Worm (Caenorhabditis elegans) whole organism, midembryonic: ENCODE data around the gene F46C5.2.

Experiments used
- T22C8.4 ChIP-seq: fragments of 200-800 bp; sonication (Bioruptor generic); IDR thresholded peaks from 2 replicates; pipeline ENCODE4 v1.3.6; 2022; ENCODE audit warnings: missing genetic modification characterization, missing compliant biosample characterization
- cog-1 ChIP-seq: sonication (generic microtip); optimal IDR thresholded peaks from 2 replicates; lab custom pipeline; 2016; ENCODE audit warnings: missing genetic modification characterization, missing compliant biosample characterization
- flt-1 ChIP-seq: fragments of 200-800 bp; sonication (Bioruptor generic); IDR thresholded peaks from 2 replicates; pipeline ENCODE4 v1.3.6; 2022; ENCODE audit warnings: missing genetic modification characterization, missing compliant biosample characterization
- klf-2 ChIP-seq: fragments of 200-800 bp; sonication (Bioruptor generic); conservative IDR thresholded peaks from 2 replicates; pipeline ENCODE4 v1.3.6; 2022; ENCODE audit warnings: missing genetic modification reagents, missing genetic modification characterization, missing compliant biosample characterization
- med-1 ChIP-seq: sonication (generic microtip); optimal IDR thresholded peaks from 2 replicates; lab custom pipeline; 2017; ENCODE audit warnings: missing genetic modification characterization, mild to moderate bottlenecking, missing compliant biosample characterization, antibody characterized with exemption, missing genetic modification reagents; ENCODE audit not compliant: insufficient read depth
- ref-1 ChIP-seq: fragments of 200-800 bp; sonication (Bioruptor generic); conservative IDR thresholded peaks from 2 replicates; pipeline ENCODE4 v1.3.6; 2022; ENCODE audit warnings: missing genetic modification reagents, missing genetic modification characterization, missing compliant biosample characterization
- tab-1 ChIP-seq: fragments of 200-800 bp; sonication (Bioruptor generic); IDR thresholded peaks from 2 replicates; pipeline ENCODE4 v1.3.6; 2022; ENCODE audit warnings: missing genetic modification characterization, missing compliant biosample characterization
- ztf-23 ChIP-seq: fragments of 200-800 bp; sonication (Bioruptor generic); IDR thresholded peaks from 2 replicates; pipeline ENCODE4 v1.3.6; 2022; ENCODE audit warnings: missing genetic modification reagents, missing genetic modification characterization, missing compliant biosample characterization
- ztf-29 ChIP-seq: fragments of 200-800 bp; sonication (Bioruptor generic); IDR thresholded peaks from 2 replicates; pipeline ENCODE4 v1.3.6; 2022; ENCODE audit warnings: missing genetic modification reagents, missing genetic modification characterization, missing compliant biosample characterization

Gene F46C5.2

ce11 chrII:8829189-8829588, at the start of gene F46C5.2:
Gene F46C5.2, minus strand, starts transcription at chrII:8829289.
- TF ChIP-seq cog-1 (tag; lab: Kevin White, UChicago) (no peak), klf-2 (GFP tag; lab: Robert Waterston, UW) (no peak), flt-1 (GFP tag; lab: Robert Waterston, UW) (no peak), ref-1 (GFP tag; lab: Robert Waterston, UW) (no peak), tab-1 (GFP tag; lab: Robert Waterston, UW) (no peak), ztf-23 (no peak), T22C8.4 (no peak), med-1 (GFP tag; lab: Kevin White, UChicago) (no peak), ztf-29 (no peak)

- TF ChIP-seq ztf-29 (no peak), tab-1 (GFP tag; lab: Robert Waterston, UW) (no peak), cog-1 (tag; lab: Kevin White, UChicago) (no peak), klf-2 (GFP tag; lab: Robert Waterston, UW) (no peak)
Measured at ce11 chrII:8878528-8878927, 49.4 kb upstream of the F46C5.2 start.

ce11 chrII:8877032-8877985, 48.2 kb upstream of the F46C5.2 start:
- TF ChIP-seq T22C8.4 (0 out of 2 replicates have a peak, but pooled peaks have one; percentile 5), klf-2 (GFP tag; lab: Robert Waterston, UW) (no peak), tab-1 (GFP tag; lab: Robert Waterston, UW) (no peak)

ce11 chrII:8873842-8874241, 44.8 kb upstream of the F46C5.2 start, which contains the start of gene T07D4.2:
Gene T07D4.2, minus strand, starts transcription at chrII:8873942.
- TF ChIP-seq med-1 (GFP tag; lab: Kevin White, UChicago) (no peak), ztf-29 (no peak), ref-1 (GFP tag; lab: Robert Waterston, UW) (no peak), tab-1 (GFP tag; lab: Robert Waterston, UW) (no peak), T22C8.4 (no peak), ztf-23 (no peak), cog-1 (tag; lab: Kevin White, UChicago) (no peak), klf-2 (GFP tag; lab: Robert Waterston, UW) (no peak), flt-1 (GFP tag; lab: Robert Waterston, UW) (no peak)

- no peak for TF ChIP-seq med-1 (GFP tag; lab: Kevin White, UChicago)
- no peak for TF ChIP-seq T22C8.4
- TF ChIP-seq klf-2 (GFP tag; lab: Robert Waterston, UW), result no peak
- TF ChIP-seq ztf-29, result no peak
- no peak for TF ChIP-seq ztf-23
- TF ChIP-seq cog-1 (tag; lab: Kevin White, UChicago), result no peak
- no peak for TF ChIP-seq ref-1 (GFP tag; lab: Robert Waterston, UW)
- TF ChIP-seq tab-1 (GFP tag; lab: Robert Waterston, UW), result no peak
- no peak for TF ChIP-seq flt-1 (GFP tag; lab: Robert Waterston, UW)
Measured at ce11 chrII:8866844-8867243, 37.8 kb upstream of the F46C5.2 start.

- TF ChIP-seq T22C8.4 (no peak), ztf-29 (no peak), cog-1 (tag; lab: Kevin White, UChicago) (no peak), med-1 (GFP tag; lab: Kevin White, UChicago) (no peak), ztf-23 (no peak), flt-1 (GFP tag; lab: Robert Waterston, UW) (no peak), klf-2 (GFP tag; lab: Robert Waterston, UW) (no peak), ref-1 (GFP tag; lab: Robert Waterston, UW) (no peak), tab-1 (GFP tag; lab: Robert Waterston, UW) (no peak)
Measured at ce11 chrII:8865078-8865477, 36.0 kb upstream of the F46C5.2 start, which contains the start of gene npr-20. Gene npr-20, minus strand, starts transcription at chrII:8865178.

- no peak for TF ChIP-seq cog-1 (tag; lab: Kevin White, UChicago)
- no peak for TF ChIP-seq med-1 (GFP tag; lab: Kevin White, UChicago)
- TF ChIP-seq ztf-23, result no peak
- TF ChIP-seq ztf-29, result no peak
- TF ChIP-seq ref-1 (GFP tag; lab: Robert Waterston, UW), result no peak
- no peak for TF ChIP-seq klf-2 (GFP tag; lab: Robert Waterston, UW)
- TF ChIP-seq flt-1 (GFP tag; lab: Robert Waterston, UW), result no peak
- TF ChIP-seq T22C8.4, result no peak
- no peak for TF ChIP-seq tab-1 (GFP tag; lab: Robert Waterston, UW)
Measured at ce11 chrII:8859596-8859995, 30.5 kb upstream of the F46C5.2 start, which contains the start of gene snb-6. Gene snb-6, minus strand, starts transcription at chrII:8859696.

ce11 chrII:8857074-8857473, 28.0 kb upstream of the F46C5.2 start:
- TF ChIP-seq T22C8.4, result no peak
- no peak for TF ChIP-seq ztf-29
- TF ChIP-seq ref-1 (GFP tag; lab: Robert Waterston, UW), result no peak
- no peak for TF ChIP-seq ztf-23
- no peak for TF ChIP-seq tab-1 (GFP tag; lab: Robert Waterston, UW)
- TF ChIP-seq flt-1 (GFP tag; lab: Robert Waterston, UW), result no peak
- TF ChIP-seq cog-1 (tag; lab: Kevin White, UChicago), result no peak

ce11 chrII:8856524-8856923, 27.4 kb upstream of the F46C5.2 start:
- TF ChIP-seq ztf-23 (no peak), ztf-29 (no peak)

- TF ChIP-seq med-1 (GFP tag; lab: Kevin White, UChicago) (no peak), klf-2 (GFP tag; lab: Robert Waterston, UW) (no peak), cog-1 (tag; lab: Kevin White, UChicago) (no peak), flt-1 (GFP tag; lab: Robert Waterston, UW) (no peak)
Measured at ce11 chrII:8854874-8855273, 25.8 kb upstream of the F46C5.2 start.
